Worm (Caenorhabditis elegans) whole organism, L1 larva: ENCODE data around the gene nspe-7.

Experiments
- F16B12.6 ChIP-seq: fragments of 150-350 bp; optimal IDR thresholded peaks from 2 replicates; lab custom pipeline; 2014; ENCODE audit warnings: missing biosample characterization, missing genetic modification characterization
- alr-1 ChIP-seq: fragments of 200-800 bp; sonication (Bioruptor generic); optimal IDR thresholded peaks from 2 replicates; lab custom pipeline; 2018; ENCODE audit warnings: borderline replicate concordance, mild to moderate bottlenecking, missing genetic modification characterization, missing compliant biosample characterization
- aly-2 ChIP-seq: fragments of 150-350 bp; optimal IDR thresholded peaks from 2 replicates; lab custom pipeline; 2014; ENCODE audit warnings: missing biosample characterization, missing genetic modification characterization
- ama-1 ChIP-seq: fragments of 150-350 bp; optimal IDR thresholded peaks from 2 replicates; lab custom pipeline; 2014
- ceh-63 ChIP-seq: fragments of 200-800 bp; sonication (Bioruptor generic); optimal IDR thresholded peaks from 2 replicates; lab custom pipeline; 2018; ENCODE audit warnings: mild to moderate bottlenecking, missing genetic modification characterization, missing compliant biosample characterization
- ceh-8 ChIP-seq: fragments of 200-800 bp; sonication (Bioruptor generic); optimal IDR thresholded peaks from 2 replicates; lab custom pipeline; 2018; ENCODE audit warnings: mild to moderate bottlenecking, missing genetic modification characterization, moderate library complexity, missing compliant biosample characterization
- ceh-88 ChIP-seq: fragments of 200-800 bp; sonication (Bioruptor generic); IDR thresholded peaks from 2 replicates; pipeline ENCODE4 v1.3.6; 2022; ENCODE audit warnings: missing genetic modification characterization, missing compliant biosample characterization
- ceh-90 ChIP-seq: sonication (generic microtip); optimal IDR thresholded peaks from 2 replicates; lab custom pipeline; 2016; ENCODE audit warnings: missing genetic modification characterization, missing compliant biosample characterization
- ces-1 ChIP-seq: fragments of 150-350 bp; optimal IDR thresholded peaks from 2 replicates; lab custom pipeline; 2014; ENCODE audit warnings: missing biosample characterization, missing genetic modification reagents, missing genetic modification characterization
- dsc-1 ChIP-seq: sonication (generic microtip); optimal IDR thresholded peaks from 2 replicates; lab custom pipeline; 2016; ENCODE audit warnings: mild to moderate bottlenecking, missing genetic modification characterization, missing compliant biosample characterization
- efl-1 ChIP-seq, 4 experiments: fragments of 150-350 bp; optimal IDR thresholded peaks in 3 of 4; peaks in 1 of 4; 1 replicate in 1 of 4; 2 replicates in 3 of 4; lab custom pipeline; 2014; ENCODE audit warnings: missing biosample characterization in 2 of 4, missing genetic modification characterization in 2 of 4, missing genetic modification reagents in 2 of 4
- efl-3 ChIP-seq: fragments of 200-800 bp; sonication (Bioruptor generic); optimal IDR thresholded peaks from 2 replicates; lab custom pipeline; 2018; ENCODE audit warnings: mild to moderate bottlenecking, missing genetic modification characterization, missing compliant biosample characterization
- egl-13 ChIP-seq: sonication (generic microtip); optimal IDR thresholded peaks from 2 replicates; lab custom pipeline; 2016; ENCODE audit warnings: missing genotype, missing genetic modification reagents, missing genetic modification characterization, missing compliant biosample characterization
- elt-2 ChIP-seq: sonication (generic microtip); optimal IDR thresholded peaks from 2 replicates; lab custom pipeline; 2016; ENCODE audit warnings: missing genetic modification characterization, mild to moderate bottlenecking, inconsistent platforms, missing compliant biosample characterization, missing genetic modification reagents
- ets-5 ChIP-seq: fragments of 200-800 bp; sonication (Bioruptor generic); IDR thresholded peaks from 2 replicates; pipeline ENCODE4 v1.3.6; 2022; ENCODE audit warnings: missing genetic modification characterization, missing compliant biosample characterization
- fkh-8 ChIP-seq: sonication (generic microtip); optimal IDR thresholded peaks from 2 replicates; lab custom pipeline; 2016; ENCODE audit warnings: mild to moderate bottlenecking, missing genetic modification characterization, missing compliant biosample characterization
- grh-1 ChIP-seq: fragments of 200-800 bp; sonication (Bioruptor generic); IDR thresholded peaks from 2 replicates; pipeline ENCODE4 v1.3.6; 2022; ENCODE audit warnings: missing genetic modification reagents, missing genetic modification characterization, missing compliant biosample characterization
- hlh-17 ChIP-seq: fragments of 200-800 bp; sonication (Bioruptor generic); optimal IDR thresholded peaks from 2 replicates; lab custom pipeline; 2018; ENCODE audit warnings: missing genetic modification characterization, mild to moderate bottlenecking, missing compliant biosample characterization, moderate library complexity, borderline replicate concordance
- hlh-4 ChIP-seq: sonication (generic microtip); optimal IDR thresholded peaks from 2 replicates; lab custom pipeline; 2016; ENCODE audit warnings: mild to moderate bottlenecking, missing genetic modification characterization, missing compliant biosample characterization
- irx-1 ChIP-seq: sonication (generic microtip); optimal IDR thresholded peaks from 2 replicates; lab custom pipeline; 2016; ENCODE audit warnings: missing genetic modification characterization, missing compliant biosample characterization
- jun-1 ChIP-seq: fragments of 150-350 bp; optimal IDR thresholded peaks from 2 replicates; lab custom pipeline; 2014; ENCODE audit warnings: missing biosample characterization, missing genetic modification reagents, missing genetic modification characterization
- lin-39 ChIP-seq: fragments of 150-350 bp; optimal IDR thresholded peaks from 2 replicates; lab custom pipeline; 2014; ENCODE audit warnings: missing biosample characterization, missing genetic modification reagents, missing genetic modification characterization
- lir-3 ChIP-seq: sonication (generic microtip); optimal IDR thresholded peaks from 2 replicates; lab custom pipeline; 2016; ENCODE audit warnings: mild to moderate bottlenecking, missing genetic modification characterization, moderate library complexity, missing compliant biosample characterization; ENCODE audit not compliant: poor library complexity
- lsy-2 ChIP-seq, 2 experiments: fragments of 150-350 bp; optimal IDR thresholded peaks; 2 replicates each; lab custom pipeline; 2014; ENCODE audit warnings: missing biosample characterization in 2 of 2, missing genetic modification characterization in 2 of 2
- mab-9 ChIP-seq: fragments of 200-800 bp; sonication (Bioruptor generic); IDR thresholded peaks from 2 replicates; pipeline ENCODE4 v1.3.6; 2022; ENCODE audit warnings: missing genetic modification reagents, missing genetic modification characterization, missing compliant biosample characterization
- mef-2 ChIP-seq: fragments of 150-350 bp; optimal IDR thresholded peaks from 2 replicates; lab custom pipeline; 2014; ENCODE audit warnings: missing biosample characterization, missing genetic modification characterization
- mep-1 ChIP-seq: fragments of 150-350 bp; optimal IDR thresholded peaks from 2 replicates; lab custom pipeline; 2014; ENCODE audit warnings: missing biosample characterization, missing genetic modification characterization
- nhr-11 ChIP-seq: fragments of 150-350 bp; optimal IDR thresholded peaks from 2 replicates; lab custom pipeline; 2014; ENCODE audit warnings: missing biosample characterization, missing genetic modification characterization
- nhr-12 ChIP-seq: sonication (generic microtip); optimal IDR thresholded peaks from 2 replicates; lab custom pipeline; 2017; ENCODE audit warnings: missing biosample characterization, missing genetic modification characterization
- nhr-237 ChIP-seq: fragments of 150-350 bp; optimal IDR thresholded peaks from 2 replicates; lab custom pipeline; 2014; ENCODE audit warnings: missing biosample characterization, missing genetic modification characterization
- nhr-28 ChIP-seq: fragments of 150-350 bp; optimal IDR thresholded peaks from 2 replicates; lab custom pipeline; 2014; ENCODE audit warnings: missing biosample characterization, missing genetic modification characterization
- nhr-84 ChIP-seq: sonication (generic microtip); optimal IDR thresholded peaks from 2 replicates; lab custom pipeline; 2017; ENCODE audit warnings: missing biosample characterization, missing genetic modification characterization
- nhr-85 ChIP-seq: sonication (generic microtip); peaks from one replicate; lab custom pipeline; 2016; ENCODE audit warnings: missing genetic modification characterization, inconsistent platforms, missing compliant biosample characterization
- nhr-90 ChIP-seq: sonication (generic microtip); optimal IDR thresholded peaks from 2 replicates; lab custom pipeline; 2016; ENCODE audit warnings: mild to moderate bottlenecking, missing genetic modification characterization, missing compliant biosample characterization; ENCODE audit not compliant: poor library complexity
- pax-3 ChIP-seq: fragments of 200-800 bp; sonication (Bioruptor generic); optimal IDR thresholded peaks from 2 replicates; lab custom pipeline; 2018; ENCODE audit warnings: mild to moderate bottlenecking, missing genetic modification characterization, moderate library complexity, missing compliant biosample characterization
- pqm-1 ChIP-seq: sonication (generic microtip); optimal IDR thresholded peaks from 3 replicates; lab custom pipeline; 2017; ENCODE audit warnings: missing biosample characterization, missing genetic modification characterization
- rnt-1 ChIP-seq: sonication (generic microtip); optimal IDR thresholded peaks from 2 replicates; lab custom pipeline; 2016; ENCODE audit warnings: mild to moderate bottlenecking, missing genetic modification characterization, moderate library complexity, missing compliant biosample characterization
- snpc-4 ChIP-seq: fragments of 150-350 bp; optimal IDR thresholded peaks from 2 replicates; lab custom pipeline; 2014; ENCODE audit warnings: missing biosample characterization, missing genetic modification characterization
- snu-23 ChIP-seq: sonication (generic microtip); optimal IDR thresholded peaks from 2 replicates; lab custom pipeline; 2016; ENCODE audit warnings: missing genetic modification characterization, missing compliant biosample characterization
- tbx-2 ChIP-seq: sonication (generic microtip); optimal IDR thresholded peaks from 2 replicates; lab custom pipeline; 2016; ENCODE audit warnings: missing genetic modification characterization, missing compliant biosample characterization
- tlp-1 ChIP-seq: fragments of 150-350 bp; optimal IDR thresholded peaks from 2 replicates; lab custom pipeline; 2014; ENCODE audit warnings: missing biosample characterization, missing genetic modification characterization
- unc-62 ChIP-seq: fragments of 150-350 bp; optimal IDR thresholded peaks from 2 replicates; lab custom pipeline; 2014; ENCODE audit warnings: missing biosample characterization, missing genetic modification reagents, missing genetic modification characterization
- unc-86 ChIP-seq: sonication (generic microtip); optimal IDR thresholded peaks from 2 replicates; lab custom pipeline; 2016; ENCODE audit warnings: missing genetic modification characterization, missing compliant biosample characterization
- unc-98 ChIP-seq: fragments of 200-800 bp; sonication (Bioruptor generic); IDR thresholded peaks from 2 replicates; pipeline ENCODE4 v1.3.6; 2022; ENCODE audit warnings: missing genetic modification characterization, missing compliant biosample characterization
- vab-15 ChIP-seq: sonication (generic microtip); optimal IDR thresholded peaks from 2 replicates; lab custom pipeline; 2017; ENCODE audit warnings: missing genotype, mild to moderate bottlenecking, missing genetic modification characterization, missing compliant biosample characterization
- zag-1 ChIP-seq: fragments of 150-350 bp; optimal IDR thresholded peaks from 2 replicates; lab custom pipeline; 2014; ENCODE audit warnings: missing biosample characterization, missing genetic modification characterization
- ztf-11 ChIP-seq, 2 experiments: sonication (generic microtip); optimal IDR thresholded peaks; 2 replicates each; lab custom pipeline; 2016 to 2017; ENCODE audit warnings: missing genetic modification characterization in 2 of 2, missing biosample characterization in 1 of 2, missing compliant biosample characterization in 1 of 2

The nspe-7 gene

DNA sequence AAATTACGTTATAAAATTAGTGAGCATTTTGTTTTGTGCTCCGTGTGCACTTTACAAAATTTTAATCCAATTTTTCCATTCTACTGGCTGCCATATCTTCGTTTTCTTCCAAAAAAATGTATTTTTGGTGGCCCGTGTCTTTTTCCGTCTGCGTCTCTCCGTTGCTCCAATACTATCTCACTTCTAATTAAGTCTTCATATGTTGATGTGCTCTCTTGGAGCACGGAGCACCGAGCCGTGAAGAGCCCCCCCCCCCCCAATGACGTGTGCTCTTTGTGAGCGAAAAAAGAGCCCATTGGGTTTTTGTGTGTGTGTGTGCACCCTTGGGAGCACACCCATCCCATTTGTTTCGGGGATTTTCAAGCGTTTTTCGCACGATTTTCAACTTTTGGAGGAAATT is 38.0 kb downstream of the nspe-7 start (continued):
- TF ChIP-seq unc-98 (GFP tag; lab: Robert Waterston, UW) (no peak), alr-1 (tag; lab: Kevin White, UChicago) (no peak), ceh-8 (GFP tag; lab: Kevin White, UChicago) (peak; percentile 44), mep-1 (tag; lab: Kevin White, UChicago) (no peak), pqm-1 (no peak), lin-39 (no peak), unc-62 (GFP tag; lab: Kevin White, UChicago) (no peak), F16B12.6 (no peak), efl-3 (GFP tag; lab: Kevin White, UChicago) (no peak), nhr-28 (tag; lab: Kevin White, UChicago) (no peak), elt-2 (no peak), nhr-84 (tag; lab: Kevin White, UChicago) (no peak), snpc-4 (no peak), nhr-12 (tag; lab: Kevin White, UChicago) (no peak), vab-15 (tag; lab: Kevin White, UChicago) (no peak), dsc-1 (tag; lab: Kevin White, UChicago) (peak; percentile 67), snu-23 (no peak), fkh-8 (peak; percentile 9), ceh-90 (tag; lab: Kevin White, UChicago) (no peak), grh-1 (GFP tag; lab: Robert Waterston, UW) (no peak), ztf-11 (tag; optimal IDR thresholded peaks at IDR 0.05; lab: Kevin White, UChicago) (no peak), efl-1 (optimal IDR thresholded peaks at IDR 0.05; lab: Kevin White, UChicago) (peak in 1 of 2 experiments; percentile 7), efl-1 (GFP tag; optimal IDR thresholded peaks at IDR 0.05 in 1 of 2; lab: Kevin White, UChicago) (peak in 1 of 2 experiments; percentile 74), ets-5 (no peak), irx-1 (no peak), hlh-4 (no peak), tlp-1 (tag; lab: Kevin White, UChicago) (no peak), pax-3 (no peak), nhr-85 (tag; lab: Kevin White, UChicago) (no peak), zag-1 (tag; lab: Kevin White, UChicago) (no peak)

- TF ChIP-seq egl-13 (tag; lab: Kevin White, UChicago) (no peak), fkh-8 (peak; percentile 3), efl-1 (optimal IDR thresholded peaks at IDR 0.05; lab: Kevin White, UChicago) (no peak), efl-1 (GFP tag; optimal IDR thresholded peaks at IDR 0.05 in 1 of 2; lab: Kevin White, UChicago) (peak in 1 of 2 experiments; percentile 28), rnt-1 (no peak), ceh-88 (GFP tag; lab: Robert Waterston, UW) (no peak), nhr-237 (tag; lab: Kevin White, UChicago) (no peak)
- TF ChIP-seq, all 84 proteins: peak for 2
These were observed 39.1 kb downstream of the nspe-7 start for ce11 chrII:12666042-12666441.

- no peak for TF ChIP-seq ceh-90 (tag; lab: Kevin White, UChicago)
- no peak for TF ChIP-seq nhr-11 (tag; lab: Kevin White, UChicago)
- no peak for TF ChIP-seq tbx-2 (tag; lab: Kevin White, UChicago)
- no peak for TF ChIP-seq efl-1 (optimal IDR thresholded peaks at IDR 0.05; lab: Kevin White, UChicago)
- peak in 1 of 2 experiments; percentile 10 for TF ChIP-seq efl-1 (GFP tag; optimal IDR thresholded peaks at IDR 0.05 in 1 of 2; lab: Kevin White, UChicago)
- no peak for TF ChIP-seq ceh-63 (GFP tag; lab: Kevin White, UChicago)
- TF ChIP-seq ceh-88 (GFP tag; lab: Robert Waterston, UW) = no peak
These were observed 41.2 kb downstream of the nspe-7 start for ce11 chrII:12668148-12668547.

ce11 chrII:12668874-12669273 is 41.9 kb downstream of the nspe-7 start:
- TF ChIP-seq ceh-88 (GFP tag; lab: Robert Waterston, UW) (no peak), mef-2 (tag; lab: Kevin White, UChicago) (no peak), vab-15 (tag; lab: Kevin White, UChicago) (no peak), pax-3 (peak; percentile 69), nhr-90 (tag; lab: Kevin White, UChicago) (no peak), unc-86 (tag; lab: Kevin White, UChicago) (no peak), lir-3 (no peak), ztf-11 (tag; optimal IDR thresholded peaks at IDR 0.05; lab: Kevin White, UChicago) (no peak), ama-1 (lab: Kevin White, UChicago) (no peak), hlh-17 (GFP tag; lab: Kevin White, UChicago) (no peak), lsy-2 (tag; optimal IDR thresholded peaks at IDR 0.05; lab: Kevin White, UChicago) (no peak), efl-1 (optimal IDR thresholded peaks at IDR 0.05; lab: Kevin White, UChicago) (no peak), efl-1 (GFP tag; optimal IDR thresholded peaks at IDR 0.05 in 1 of 2; lab: Kevin White, UChicago) (no peak), aly-2 (tag; lab: Kevin White, UChicago) (no peak), egl-13 (tag; lab: Kevin White, UChicago) (peak; percentile 21), nhr-85 (tag; lab: Kevin White, UChicago) (no peak), rnt-1 (no peak), dsc-1 (tag; lab: Kevin White, UChicago) (peak; percentile 88), ces-1 (GFP tag; lab: Kevin White, UChicago) (no peak), tlp-1 (tag; lab: Kevin White, UChicago) (no peak), mab-9 (no peak), jun-1 (tag; lab: Kevin White, UChicago) (no peak)
